Worm (Caenorhabditis elegans) whole organism, late embryonic: Measurements from ENCODE around the gene Y57G7A.11.
A peak's percentile ranks its signal among the peaks of the same experiment; 100 is the strongest.

Experiments used
- C38D4.7 ChIP-seq: fragments of 200-800 bp; sonication (Bioruptor generic); optimal IDR thresholded peaks from 2 replicates; lab custom pipeline; 2018; ENCODE audit warnings: mild to moderate bottlenecking, missing genetic modification characterization, moderate library complexity, missing compliant biosample characterization
- K02D7.2 ChIP-seq: sonication (generic microtip); optimal IDR thresholded peaks from 2 replicates; lab custom pipeline; 2017; ENCODE audit warnings: mild to moderate bottlenecking, missing genetic modification characterization, missing compliant biosample characterization
- Y22D7AL.16 ChIP-seq: sonication (generic microtip); optimal IDR thresholded peaks from 2 replicates; lab custom pipeline; 2016; ENCODE audit warnings: missing genetic modification characterization, missing compliant biosample characterization
- ceh-14 ChIP-seq: sonication (generic microtip); optimal IDR thresholded peaks from 2 replicates; lab custom pipeline; 2016; ENCODE audit warnings: missing genotype, missing genetic modification characterization, missing compliant biosample characterization
- ceh-22 ChIP-seq: sonication (generic microtip); optimal IDR thresholded peaks from 2 replicates; lab custom pipeline; 2017; ENCODE audit warnings: missing biosample characterization, missing genetic modification characterization
- ceh-31 ChIP-seq: sonication (generic microtip); optimal IDR thresholded peaks from 2 replicates; lab custom pipeline; 2016; ENCODE audit warnings: missing genetic modification characterization, missing compliant biosample characterization
- ceh-34 ChIP-seq: sonication (generic microtip); optimal IDR thresholded peaks from 2 replicates; lab custom pipeline; 2016; ENCODE audit warnings: mild to moderate bottlenecking, missing genetic modification characterization, missing compliant biosample characterization
- ceh-48 ChIP-seq: sonication (generic microtip); optimal IDR thresholded peaks from 2 replicates; lab custom pipeline; 2016; ENCODE audit warnings: missing genetic modification characterization, inconsistent platforms, missing compliant biosample characterization
- ceh-6 ChIP-seq: fragments of 200-800 bp; sonication (Bioruptor generic); optimal IDR thresholded peaks from 2 replicates; lab custom pipeline; 2018; ENCODE audit warnings: mild to moderate bottlenecking, missing genetic modification characterization, missing compliant biosample characterization
- che-1 ChIP-seq: sonication (generic microtip); optimal IDR thresholded peaks from 2 replicates; lab custom pipeline; 2016; ENCODE audit warnings: mild to moderate bottlenecking, missing genetic modification characterization, missing compliant biosample characterization
- dmd-4 ChIP-seq: sonication (generic microtip); optimal IDR thresholded peaks from 2 replicates; lab custom pipeline; 2016; ENCODE audit warnings: borderline replicate concordance, missing genetic modification characterization, missing compliant biosample characterization
- elt-2 ChIP-seq: sonication (generic microtip); optimal IDR thresholded peaks from 2 replicates; lab custom pipeline; 2016; ENCODE audit warnings: missing genetic modification reagents, missing genetic modification characterization, missing compliant biosample characterization
- ets-4 ChIP-seq: sonication (generic microtip); optimal IDR thresholded peaks from 2 replicates; lab custom pipeline; 2016; ENCODE audit warnings: missing genetic modification characterization, missing compliant biosample characterization
- fkh-6 ChIP-seq: sonication (generic microtip); optimal IDR thresholded peaks from 2 replicates; lab custom pipeline; 2016; ENCODE audit warnings: missing genetic modification characterization, missing compliant biosample characterization
- gmeb-2 ChIP-seq: sonication (generic microtip); optimal IDR thresholded peaks from 2 replicates; lab custom pipeline; 2016; ENCODE audit warnings: missing genetic modification characterization, inconsistent platforms, missing compliant biosample characterization
- hlh-13 ChIP-seq: fragments of 200-800 bp; sonication (Bioruptor generic); optimal IDR thresholded peaks from 2 replicates; lab custom pipeline; 2018; ENCODE audit warnings: mild to moderate bottlenecking, missing genetic modification characterization, missing compliant biosample characterization
- hlh-15 ChIP-seq: sonication (generic microtip); optimal IDR thresholded peaks from 2 replicates; lab custom pipeline; 2016; ENCODE audit warnings: missing genetic modification characterization, missing compliant biosample characterization
- mec-3 ChIP-seq: sonication (generic microtip); optimal IDR thresholded peaks from 2 replicates; lab custom pipeline; 2016; ENCODE audit warnings: borderline replicate concordance, missing genetic modification characterization, missing compliant biosample characterization
- nfya-1 ChIP-seq: sonication (generic microtip); optimal IDR thresholded peaks from 2 replicates; lab custom pipeline; 2017; ENCODE audit warnings: missing genetic modification characterization, mild to moderate bottlenecking, missing compliant biosample characterization, antibody characterized with exemption, moderate library complexity
- nhr-232 ChIP-seq: sonication (generic microtip); optimal IDR thresholded peaks from 2 replicates; lab custom pipeline; 2016; ENCODE audit warnings: missing genetic modification characterization, missing compliant biosample characterization
- npax-4 ChIP-seq: sonication (generic microtip); optimal IDR thresholded peaks from 2 replicates; lab custom pipeline; 2016; ENCODE audit warnings: missing genetic modification characterization, missing compliant biosample characterization
- pag-3 ChIP-seq: sonication (generic microtip); optimal IDR thresholded peaks from 2 replicates; lab custom pipeline; 2016; ENCODE audit warnings: missing compliant biosample characterization, missing genetic modification characterization, borderline replicate concordance
- pha-2 ChIP-seq: sonication (generic microtip); optimal IDR thresholded peaks from 2 replicates; lab custom pipeline; 2017; ENCODE audit warnings: mild to moderate bottlenecking, missing genetic modification characterization, missing compliant biosample characterization
- pha-4 ChIP-seq: fragments of 150-350 bp; optimal IDR thresholded peaks from 2 replicates; lab custom pipeline; 2018; ENCODE audit warnings: missing biosample characterization, missing genetic modification reagents, missing genetic modification characterization
- pqm-1 ChIP-seq: sonication (generic microtip); optimal IDR thresholded peaks from 2 replicates; lab custom pipeline; 2016; ENCODE audit warnings: missing genetic modification characterization, missing compliant biosample characterization
- pros-1 ChIP-seq: fragments of 150-350 bp; optimal IDR thresholded peaks from 2 replicates; lab custom pipeline; 2014; ENCODE audit warnings: missing biosample characterization, missing genetic modification reagents, missing genetic modification characterization
- sdc-2 ChIP-seq: sonication (generic microtip); optimal IDR thresholded peaks from 2 replicates; lab custom pipeline; 2016; ENCODE audit warnings: missing genotype, missing genetic modification characterization, missing compliant biosample characterization
- sox-4 ChIP-seq: sonication (generic microtip); optimal IDR thresholded peaks from 2 replicates; lab custom pipeline; 2017; ENCODE audit warnings: mild to moderate bottlenecking, missing genetic modification characterization, inconsistent platforms, missing compliant biosample characterization
- syd-9 ChIP-seq: sonication (generic microtip); optimal IDR thresholded peaks from 2 replicates; lab custom pipeline; 2016; ENCODE audit warnings: mild to moderate bottlenecking, missing genetic modification characterization, moderate library complexity, missing compliant biosample characterization
- tbx-2 ChIP-seq: sonication (generic microtip); optimal IDR thresholded peaks from 2 replicates; lab custom pipeline; 2016; ENCODE audit warnings: missing genetic modification characterization, missing compliant biosample characterization
- ttx-3 ChIP-seq: sonication (generic microtip); optimal IDR thresholded peaks from 2 replicates; lab custom pipeline; 2016; ENCODE audit warnings: missing genetic modification reagents, missing genetic modification characterization, missing compliant biosample characterization
- unc-3 ChIP-seq, 2 experiments: fragments of 200-800 bp in 1 of 2; sonication (Bioruptor generic) in 1 of 2; sonication (generic microtip) in 1 of 2; conservative IDR thresholded peaks in 1 of 2; optimal IDR thresholded peaks in 1 of 2; 2 replicates each; pipeline versions ENCODE4 v1.3.6 to Lab custom; 2016 to 2022; ENCODE audit warnings: missing compliant biosample characterization in 2 of 2, missing genetic modification characterization in 2 of 2, missing genetic modification reagents in 1 of 2
- unc-42 ChIP-seq: sonication (generic microtip); optimal IDR thresholded peaks from 2 replicates; lab custom pipeline; 2016; ENCODE audit warnings: missing genotype, missing genetic modification characterization, missing compliant biosample characterization
- unc-55 ChIP-seq: sonication (generic microtip); optimal IDR thresholded peaks from 2 replicates; lab custom pipeline; 2017; ENCODE audit warnings: missing biosample characterization, missing genetic modification reagents, missing genetic modification characterization
- unc-86 ChIP-seq: sonication (generic microtip); optimal IDR thresholded peaks from 2 replicates; lab custom pipeline; 2016; ENCODE audit warnings: missing genetic modification characterization, missing compliant biosample characterization
- zip-5 ChIP-seq: sonication (generic microtip); optimal IDR thresholded peaks from 2 replicates; lab custom pipeline; 2016; ENCODE audit warnings: missing genetic modification characterization, missing compliant biosample characterization
- ztf-16 ChIP-seq: sonication (generic microtip); optimal IDR thresholded peaks from 2 replicates; lab custom pipeline; 2017; ENCODE audit warnings: missing genetic modification characterization, missing compliant biosample characterization

The Y57G7A.11 gene

DNA sequence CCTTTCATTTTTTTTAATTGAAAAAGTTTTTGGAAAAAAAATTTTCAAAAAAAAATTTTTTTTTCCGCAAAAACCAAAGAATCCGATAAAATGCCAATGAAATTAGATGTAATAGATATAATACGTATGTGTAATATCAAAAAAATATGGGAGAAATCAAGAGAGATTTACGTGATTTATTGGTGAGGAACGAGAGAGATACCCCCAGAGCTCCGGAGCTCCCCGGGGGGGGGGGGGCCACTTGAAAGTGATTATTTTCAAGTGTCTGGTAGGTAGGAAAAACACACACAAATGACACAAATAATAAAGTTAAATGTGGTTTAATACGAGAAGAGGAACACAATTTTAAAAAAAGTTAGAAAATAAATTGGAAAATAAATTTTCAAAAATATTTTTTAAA is at the start of gene Y57G7A.11:
Gene Y57G7A.11 (minus strand): TSS at position 101 of the 400 bp plus-strand sequence.
- no peak for TF ChIP-seq ztf-16 (tag; lab: Kevin White, UChicago)
- no peak for TF ChIP-seq pqm-1 (tag; lab: Kevin White, UChicago)
- TF ChIP-seq sdc-2 (tag; lab: Kevin White, UChicago), result no peak
- no peak for TF ChIP-seq nhr-232 (tag; lab: Kevin White, UChicago)
- TF ChIP-seq K02D7.2 (tag; lab: Kevin White, UChicago), result no peak
- no peak for TF ChIP-seq Y22D7AL.16 (tag; lab: Kevin White, UChicago)
- no peak for TF ChIP-seq C38D4.7 (GFP tag; lab: Kevin White, UChicago)
- TF ChIP-seq mec-3, result no peak
- no peak for TF ChIP-seq gmeb-2
- no peak for TF ChIP-seq pha-4
- no peak for TF ChIP-seq npax-4
- TF ChIP-seq ets-4, result no peak
- no peak for TF ChIP-seq hlh-13 (GFP tag; lab: Kevin White, UChicago)
- no peak for TF ChIP-seq sox-4 (tag; lab: Kevin White, UChicago)
- no peak for TF ChIP-seq elt-2 (tag; lab: Kevin White, UChicago)

DNA sequence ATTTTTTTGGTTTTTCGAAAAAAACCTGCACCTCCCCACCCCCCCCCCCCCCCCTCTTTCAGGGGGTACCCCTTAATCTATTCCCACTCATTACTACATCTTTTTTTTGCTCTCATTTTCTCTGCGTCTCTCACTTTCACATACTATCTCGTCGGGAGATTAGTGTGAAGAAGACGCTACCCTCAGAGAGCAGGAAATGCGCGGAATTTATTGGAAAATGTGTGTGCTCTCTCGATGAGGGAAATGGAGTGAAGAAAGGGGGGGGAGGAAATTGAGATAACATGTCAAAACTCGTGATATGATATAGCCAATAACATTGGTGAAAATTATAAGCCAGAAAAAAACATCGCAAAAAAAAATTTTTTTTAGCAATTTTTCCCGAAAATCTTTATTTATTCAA is 48.9 kb upstream of the Y57G7A.11 start:
- no peak for TF ChIP-seq nhr-232 (tag; lab: Kevin White, UChicago)

ce11 chrII:1324017-1324416 is 47.3 kb upstream of the Y57G7A.11 start:
- TF ChIP-seq unc-42 (peak; percentile 72), mec-3 (no peak), hlh-15 (no peak)

- TF ChIP-seq ceh-48 (tag; lab: Kevin White, UChicago) (peak; percentile 70), zip-5 (tag; lab: Kevin White, UChicago) (no peak), Y22D7AL.16 (tag; lab: Kevin White, UChicago) (no peak), fkh-6 (tag; lab: Kevin White, UChicago) (no peak), syd-9 (tag; lab: Kevin White, UChicago) (no peak), unc-86 (peak; percentile 15), unc-3 (GFP tag; conservative IDR thresholded peaks at IDR 0.05; lab: Robert Waterston, UW) (no peak), unc-3 (tag; optimal IDR thresholded peaks at IDR 0.05; lab: Kevin White, UChicago) (no peak), ceh-22 (tag; lab: Kevin White, UChicago) (no peak), che-1 (tag; lab: Kevin White, UChicago) (peak; percentile 20), tbx-2 (tag; lab: Kevin White, UChicago) (peak; percentile 17), nfya-1 (tag; lab: Kevin White, UChicago) (peak; percentile 7), pros-1 (tag; lab: Kevin White, UChicago) (no peak), ceh-14 (tag; lab: Kevin White, UChicago) (peak; percentile 99), nhr-232 (tag; lab: Kevin White, UChicago) (no peak), dmd-4 (tag; lab: Kevin White, UChicago) (no peak), ttx-3 (tag; lab: Kevin White, UChicago) (no peak), pag-3 (tag; lab: Kevin White, UChicago) (no peak), ceh-6 (GFP tag; lab: Kevin White, UChicago) (no peak), sox-4 (tag; lab: Kevin White, UChicago) (no peak), ceh-34 (tag; lab: Kevin White, UChicago) (no peak), ceh-31 (tag; lab: Kevin White, UChicago) (peak; percentile 50), unc-55 (GFP tag; lab: Kevin White, UChicago) (no peak), unc-42 (peak; percentile 89), pha-2 (tag; lab: Kevin White, UChicago) (no peak)
Measured at ce11 chrII:1323190-1323651, 46.5 kb upstream of the Y57G7A.11 start.
